Worm (Caenorhabditis elegans) whole organism, L1 larva: ENCODE data around the gene bath-21.

Source experiments
- ama-1 ChIP-seq: fragments of 150-350 bp; optimal IDR thresholded peaks from 2 replicates; lab custom pipeline; 2014
- ces-1 ChIP-seq: fragments of 150-350 bp; optimal IDR thresholded peaks from 2 replicates; lab custom pipeline; 2014; ENCODE audit warnings: missing biosample characterization, missing genetic modification reagents, missing genetic modification characterization
- dpl-1 ChIP-seq, 3 experiments: fragments of 150-350 bp in 2 of 3; sonication (generic microtip) in 1 of 3; optimal IDR thresholded peaks; 2 replicates each; lab custom pipeline; 2014 to 2017; ENCODE audit warnings: missing biosample characterization in 3 of 3, missing genetic modification characterization in 3 of 3, missing genetic modification reagents in 3 of 3
- fos-1 ChIP-seq: fragments of 150-350 bp; optimal IDR thresholded peaks from 2 replicates; lab custom pipeline; 2014; ENCODE audit warnings: missing biosample characterization, missing genetic modification characterization
- nhr-11 ChIP-seq: fragments of 150-350 bp; optimal IDR thresholded peaks from 2 replicates; lab custom pipeline; 2014; ENCODE audit warnings: missing biosample characterization, missing genetic modification characterization
- pqm-1 ChIP-seq: sonication (generic microtip); optimal IDR thresholded peaks from 3 replicates; lab custom pipeline; 2017; ENCODE audit warnings: missing biosample characterization, missing genetic modification characterization
- sptf-1 ChIP-seq: fragments of 150-350 bp; optimal IDR thresholded peaks from 2 replicates; lab custom pipeline; 2014; ENCODE audit warnings: missing biosample characterization, missing genetic modification characterization

ce11 chrII:2075513-2075912 lies 49.1 kb upstream of the bath-21 start, which contains the start of gene F07E5.8:
- TF ChIP-seq pqm-1 (tag; lab: Kevin White, UChicago): no peak
- TF ChIP-seq ces-1 (GFP tag; lab: Kevin White, UChicago): no peak
- TF ChIP-seq fos-1 (tag; lab: Kevin White, UChicago): no peak
- TF ChIP-seq dpl-1 (GFP tag; optimal IDR thresholded peaks at IDR 0.05; lab: Kevin White, UChicago): no peak
- TF ChIP-seq nhr-11 (tag; lab: Kevin White, UChicago): no peak
- TF ChIP-seq ama-1: no peak
- TF ChIP-seq sptf-1 (tag; lab: Kevin White, UChicago): no peak
